Worm (Caenorhabditis elegans) whole organism, L1 larva: ENCODE data around the gene F26G1.11.
A peak's percentile ranks its signal among the peaks of the same experiment; 100 is the strongest.

Source experiments
- C04F5.9 ChIP-seq: sonication (generic microtip); optimal IDR thresholded peaks from 2 replicates; lab custom pipeline; 2016; ENCODE audit warnings: missing genetic modification characterization, missing compliant biosample characterization
- F16B12.6 ChIP-seq: fragments of 150-350 bp; optimal IDR thresholded peaks from 2 replicates; lab custom pipeline; 2014; ENCODE audit warnings: missing biosample characterization, missing genetic modification characterization
- aha-1 ChIP-seq: fragments of 150-350 bp; optimal IDR thresholded peaks from 2 replicates; lab custom pipeline; 2014; ENCODE audit warnings: missing biosample characterization, missing genetic modification characterization
- alr-1 ChIP-seq: fragments of 200-800 bp; sonication (Bioruptor generic); optimal IDR thresholded peaks from 2 replicates; lab custom pipeline; 2018; ENCODE audit warnings: borderline replicate concordance, mild to moderate bottlenecking, missing genetic modification characterization, missing compliant biosample characterization
- aly-2 ChIP-seq: fragments of 150-350 bp; optimal IDR thresholded peaks from 2 replicates; lab custom pipeline; 2014; ENCODE audit warnings: missing biosample characterization, missing genetic modification characterization
- blmp-1 ChIP-seq: fragments of 150-350 bp; optimal IDR thresholded peaks from 2 replicates; lab custom pipeline; 2014; ENCODE audit warnings: missing biosample characterization, missing genetic modification characterization
- ceh-63 ChIP-seq: fragments of 200-800 bp; sonication (Bioruptor generic); optimal IDR thresholded peaks from 2 replicates; lab custom pipeline; 2018; ENCODE audit warnings: mild to moderate bottlenecking, missing genetic modification characterization, missing compliant biosample characterization
- ceh-82 ChIP-seq, 3 experiments: fragments of 150-350 bp in 1 of 3; sonication (generic microtip) in 2 of 3; optimal IDR thresholded peaks; 2 replicates each; lab custom pipeline; 2014 to 2017; ENCODE audit warnings: missing biosample characterization in 3 of 3, missing genetic modification characterization in 3 of 3
- dpl-1 ChIP-seq, 3 experiments: fragments of 150-350 bp in 2 of 3; sonication (generic microtip) in 1 of 3; optimal IDR thresholded peaks; 2 replicates each; lab custom pipeline; 2014 to 2017; ENCODE audit warnings: missing biosample characterization in 3 of 3, missing genetic modification characterization in 3 of 3, missing genetic modification reagents in 3 of 3
- dsc-1 ChIP-seq: sonication (generic microtip); optimal IDR thresholded peaks from 2 replicates; lab custom pipeline; 2016; ENCODE audit warnings: mild to moderate bottlenecking, missing genetic modification characterization, missing compliant biosample characterization
- egl-27 ChIP-seq, 2 experiments: fragments of 150-350 bp in 1 of 2; sonication (generic microtip); optimal IDR thresholded peaks; 3 replicates each; lab custom pipeline; 2017 to 2018; ENCODE audit warnings: missing biosample characterization in 2 of 2, missing genetic modification characterization in 2 of 2, missing genetic modification reagents in 2 of 2
- elt-3 ChIP-seq, 6 experiments: fragments of 150-350 bp in 1 of 6; sonication (generic microtip); optimal IDR thresholded peaks; 2 replicates each; lab custom pipeline; 2017 to 2018; ENCODE audit warnings: missing biosample characterization in 6 of 6, missing genetic modification characterization in 6 of 6, inconsistent platforms in 1 of 6
- fkh-10 ChIP-seq: sonication (generic microtip); optimal IDR thresholded peaks from 2 replicates; lab custom pipeline; 2017; ENCODE audit warnings: missing biosample characterization, missing genetic modification reagents, missing genetic modification characterization
- grh-1 ChIP-seq: fragments of 200-800 bp; sonication (Bioruptor generic); IDR thresholded peaks from 2 replicates; pipeline ENCODE4 v1.3.6; 2022; ENCODE audit warnings: missing genetic modification reagents, missing genetic modification characterization, missing compliant biosample characterization
- jun-1 ChIP-seq: fragments of 150-350 bp; optimal IDR thresholded peaks from 2 replicates; lab custom pipeline; 2014; ENCODE audit warnings: missing biosample characterization, missing genetic modification reagents, missing genetic modification characterization
- lin-14 ChIP-seq: fragments of 200-800 bp; sonication (Bioruptor generic); optimal IDR thresholded peaks from 2 replicates; lab custom pipeline; 2018; ENCODE audit warnings: mild to moderate bottlenecking, missing genetic modification characterization, moderate library complexity, missing compliant biosample characterization
- lin-35 ChIP-seq, 2 experiments: fragments of 150-350 bp; optimal IDR thresholded peaks; 2 replicates each; lab custom pipeline; 2014; ENCODE audit warnings: missing biosample characterization in 2 of 2, missing genetic modification characterization in 2 of 2, missing genetic modification reagents in 2 of 2
- mab-9 ChIP-seq: fragments of 200-800 bp; sonication (Bioruptor generic); IDR thresholded peaks from 2 replicates; pipeline ENCODE4 v1.3.6; 2022; ENCODE audit warnings: missing genetic modification reagents, missing genetic modification characterization, missing compliant biosample characterization
- mef-2 ChIP-seq: fragments of 150-350 bp; optimal IDR thresholded peaks from 2 replicates; lab custom pipeline; 2014; ENCODE audit warnings: missing biosample characterization, missing genetic modification characterization
- nhr-11 ChIP-seq: fragments of 150-350 bp; optimal IDR thresholded peaks from 2 replicates; lab custom pipeline; 2014; ENCODE audit warnings: missing biosample characterization, missing genetic modification characterization
- nhr-12 ChIP-seq: sonication (generic microtip); optimal IDR thresholded peaks from 2 replicates; lab custom pipeline; 2017; ENCODE audit warnings: missing biosample characterization, missing genetic modification characterization
- nhr-19 ChIP-seq: fragments of 200-800 bp; sonication (Bioruptor generic); conservative IDR thresholded peaks from 2 replicates; pipeline ENCODE4 v1.3.6; 2022; ENCODE audit warnings: missing genetic modification characterization, missing compliant biosample characterization
- nhr-20 ChIP-seq: sonication (generic microtip); optimal IDR thresholded peaks from 2 replicates; lab custom pipeline; 2016; ENCODE audit warnings: mild to moderate bottlenecking, missing genetic modification characterization, missing compliant biosample characterization
- nhr-76 ChIP-seq: sonication (generic microtip); optimal IDR thresholded peaks from 2 replicates; lab custom pipeline; 2017; ENCODE audit warnings: missing biosample characterization, missing genetic modification characterization
- nhr-85 ChIP-seq: sonication (generic microtip); peaks from one replicate; lab custom pipeline; 2016; ENCODE audit warnings: missing genetic modification characterization, inconsistent platforms, missing compliant biosample characterization
- nhr-90 ChIP-seq: sonication (generic microtip); optimal IDR thresholded peaks from 2 replicates; lab custom pipeline; 2016; ENCODE audit warnings: mild to moderate bottlenecking, missing genetic modification characterization, missing compliant biosample characterization; ENCODE audit not compliant: poor library complexity
- pag-3 ChIP-seq: sonication (generic microtip); optimal IDR thresholded peaks from 2 replicates; lab custom pipeline; 2017; ENCODE audit warnings: missing genetic modification characterization, mild to moderate bottlenecking, missing compliant biosample characterization, antibody characterized with exemption, borderline replicate concordance; ENCODE audit not compliant: insufficient read depth
- pqm-1 ChIP-seq: sonication (generic microtip); optimal IDR thresholded peaks from 3 replicates; lab custom pipeline; 2017; ENCODE audit warnings: missing biosample characterization, missing genetic modification characterization
- skn-1 ChIP-seq: fragments of 150-350 bp; optimal IDR thresholded peaks from 2 replicates; lab custom pipeline; 2014; ENCODE audit warnings: missing biosample characterization, missing genetic modification characterization
- snpc-4 ChIP-seq: fragments of 150-350 bp; optimal IDR thresholded peaks from 2 replicates; lab custom pipeline; 2014; ENCODE audit warnings: missing biosample characterization, missing genetic modification characterization
- snu-23 ChIP-seq: sonication (generic microtip); optimal IDR thresholded peaks from 2 replicates; lab custom pipeline; 2016; ENCODE audit warnings: missing genetic modification characterization, missing compliant biosample characterization
- sox-4 ChIP-seq: sonication (generic microtip); optimal IDR thresholded peaks from 2 replicates; lab custom pipeline; 2016; ENCODE audit warnings: missing genetic modification characterization, missing compliant biosample characterization
- sup-37 ChIP-seq: fragments of 200-800 bp; sonication (Bioruptor generic); optimal IDR thresholded peaks from 2 replicates; lab custom pipeline; 2018; ENCODE audit warnings: mild to moderate bottlenecking, missing genetic modification characterization, missing compliant biosample characterization
- swsn-7 ChIP-seq: sonication (generic microtip); optimal IDR thresholded peaks from 2 replicates; lab custom pipeline; 2016; ENCODE audit warnings: missing genetic modification characterization, missing compliant biosample characterization
- tlp-1 ChIP-seq: fragments of 150-350 bp; optimal IDR thresholded peaks from 2 replicates; lab custom pipeline; 2014; ENCODE audit warnings: missing biosample characterization, missing genetic modification characterization
- unc-30 ChIP-seq: sonication (generic microtip); optimal IDR thresholded peaks from 2 replicates; lab custom pipeline; 2017; ENCODE audit warnings: missing biosample characterization, missing genetic modification characterization
- unc-86 ChIP-seq: sonication (generic microtip); optimal IDR thresholded peaks from 2 replicates; lab custom pipeline; 2016; ENCODE audit warnings: missing genetic modification characterization, missing compliant biosample characterization
- unc-98 ChIP-seq: fragments of 200-800 bp; sonication (Bioruptor generic); IDR thresholded peaks from 2 replicates; pipeline ENCODE4 v1.3.6; 2022; ENCODE audit warnings: missing genetic modification characterization, missing compliant biosample characterization
- vab-15 ChIP-seq: sonication (generic microtip); optimal IDR thresholded peaks from 2 replicates; lab custom pipeline; 2017; ENCODE audit warnings: missing genotype, mild to moderate bottlenecking, missing genetic modification characterization, missing compliant biosample characterization
- zip-4 ChIP-seq: fragments of 200-800 bp; sonication (Bioruptor generic); optimal IDR thresholded peaks from 2 replicates; lab custom pipeline; 2018; ENCODE audit warnings: mild to moderate bottlenecking, missing genetic modification characterization, moderate library complexity, missing compliant biosample characterization

F26G1.11 gene

DNA sequence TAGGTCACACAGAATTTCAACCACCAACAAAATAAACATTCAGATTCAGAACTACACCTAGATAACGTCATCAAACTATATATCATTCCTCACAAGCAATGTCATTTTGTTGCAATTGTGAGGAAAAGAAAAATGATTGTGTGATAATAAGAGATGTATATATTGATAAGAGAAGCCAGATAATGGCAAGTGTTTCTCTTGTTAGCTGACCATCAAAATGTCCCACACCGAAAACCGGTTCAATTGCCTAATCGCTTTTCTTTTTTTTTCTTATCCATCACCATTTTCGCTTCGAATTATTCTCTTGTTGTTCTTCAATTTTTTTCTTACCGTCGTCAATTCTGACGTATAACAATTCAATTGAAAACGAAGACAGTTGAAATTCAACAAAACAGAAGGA is 4.5 kb upstream of the F26G1.11 start:
- TF ChIP-seq aly-2 (no peak), snpc-4 (tag; lab: Kevin White, UChicago) (no peak), grh-1 (peak; percentile 53), vab-15 (tag; lab: Kevin White, UChicago) (no peak), unc-98 (GFP tag; lab: Robert Waterston, UW) (no peak), zip-4 (no peak), aha-1 (tag; lab: Kevin White, UChicago) (no peak), nhr-85 (tag; lab: Kevin White, UChicago) (peak; percentile 88), mef-2 (no peak), nhr-76 (no peak), jun-1 (tag; lab: Kevin White, UChicago) (no peak), swsn-7 (no peak), dsc-1 (tag; lab: Kevin White, UChicago) (no peak), fkh-10 (GFP tag; lab: Kevin White, UChicago) (no peak), dpl-1 (GFP tag; optimal IDR thresholded peaks at IDR 0.05; lab: Kevin White, UChicago) (no peak), egl-27 (tag; optimal IDR thresholded peaks at IDR 0.05; lab: Kevin White, UChicago) (no peak), blmp-1 (tag; lab: Kevin White, UChicago) (peak; percentile 86), F16B12.6 (tag; lab: Kevin White, UChicago) (no peak), ceh-82 (tag; optimal IDR thresholded peaks at IDR 0.05; lab: Kevin White, UChicago) (no peak), C04F5.9 (tag; lab: Kevin White, UChicago) (no peak), nhr-19 (GFP tag; lab: Robert Waterston, UW) (no peak), sup-37 (no peak), tlp-1 (tag; lab: Kevin White, UChicago) (no peak), alr-1 (tag; lab: Kevin White, UChicago) (no peak), mab-9 (no peak), nhr-20 (tag; lab: Kevin White, UChicago) (peak; percentile 17), nhr-90 (no peak), elt-3 (tag; optimal IDR thresholded peaks at IDR 0.05; lab: Kevin White, UChicago) (peak in 4 of 6 experiments; percentile 32 to 92 (median 80)), nhr-12 (tag; lab: Kevin White, UChicago) (no peak), sox-4 (tag; lab: Kevin White, UChicago) (no peak), lin-14 (GFP tag; lab: Kevin White, UChicago) (peak; percentile 62), unc-86 (tag; lab: Kevin White, UChicago) (no peak), pqm-1 (tag; lab: Kevin White, UChicago) (no peak), skn-1 (tag; lab: Kevin White, UChicago) (no peak)

- no peak for TF ChIP-seq nhr-19 (GFP tag; lab: Robert Waterston, UW)
- no peak for TF ChIP-seq unc-98 (GFP tag; lab: Robert Waterston, UW)
- TF ChIP-seq nhr-11, result no peak
- no peak for TF ChIP-seq lin-35 (GFP tag; optimal IDR thresholded peaks at IDR 0.05; lab: Kevin White, UChicago)
- no peak for TF ChIP-seq unc-30 (tag; lab: Kevin White, UChicago)
- no peak for TF ChIP-seq nhr-76
- no peak for TF ChIP-seq snu-23 (GFP tag; lab: Kevin White, UChicago)
- TF ChIP-seq fkh-10 (GFP tag; lab: Kevin White, UChicago), result no peak
- no peak for TF ChIP-seq blmp-1 (tag; lab: Kevin White, UChicago)
- TF ChIP-seq pag-3 (tag; lab: Kevin White, UChicago), result no peak
- TF ChIP-seq ceh-63 (GFP tag; lab: Kevin White, UChicago), result no peak
- no peak for TF ChIP-seq aly-2
- TF ChIP-seq nhr-90, result no peak
Observed at ce11 chrII:4773891-4774432, 3.0 kb upstream of the F26G1.11 start, which contains the start of the genes F26G1.9 and F26G1.10. TSS of gene F26G1.9 (minus strand) at chrII:4773991. TSS of gene F26G1.10 (plus strand) at chrII:4774382.
